Worm (Caenorhabditis elegans): ENCODE data around the gene F41H8.1.

F41H8.1 gene

ce11 chrV:804485-804884 lies 29.0 kb upstream of the F41H8.1 start, which contains the start of gene nhr-270:
nhr-270 (minus strand) TSS chrV:804741.
- TF ChIP-seq lin-14 (GFP tag; optimal IDR thresholded peaks at IDR 0.05) (peak; percentile 32), nhr-85 (tag) (peak; percentile 41), mdl-1 (tag; optimal IDR thresholded peaks at IDR 0.05) (no peak), lin-15B (tag; optimal IDR thresholded peaks at IDR 0.05) (no peak), lin-13 (GFP tag; optimal IDR thresholded peaks at IDR 0.05) (no peak)

- TF ChIP-seq nhr-12 (tag; optimal IDR thresholded peaks at IDR 0.05) (no peak), fkh-4 (tag; optimal IDR thresholded peaks at IDR 0.05; ENCODE audit: borderline replicate concordance) (no peak), fkh-10 (GFP tag; optimal IDR thresholded peaks at IDR 0.05) (no peak), ceh-88 (GFP tag; IDR thresholded peaks at IDR 0.05) (no peak), aly-2 (tag; optimal IDR thresholded peaks at IDR 0.05) (no peak)
These were observed 25.2 kb upstream of the F41H8.1 start for ce11 chrV:808260-808659.

ce11 chrV:810281-810862 lies 23.1 kb upstream of the F41H8.1 start, which contains the start of gene R13D11.4:
R13D11.4 (plus strand) TSS chrV:810812.
- TF ChIP-seq fkh-10 (GFP tag; optimal IDR thresholded peaks at IDR 0.05) (peak; percentile 39), pqm-1 (tag; optimal IDR thresholded peaks at IDR 0.05) (no peak), ces-1 (GFP tag; optimal IDR thresholded peaks at IDR 0.05) (peak; percentile 12), dsc-1 (tag; optimal IDR thresholded peaks at IDR 0.05) (peak; percentile 46), swsn-7 (tag; optimal IDR thresholded peaks at IDR 0.05) (peak; percentile 16), efl-1 (optimal IDR thresholded peaks at IDR 0.05) (peak in 1 of 2 experiments; percentile 2), efl-1 (GFP tag; optimal IDR thresholded peaks at IDR 0.05 in 1 of 2) (peak in 1 of 2 experiments; percentile 84), nhr-20 (tag; optimal IDR thresholded peaks at IDR 0.05) (peak; percentile 32), ceh-82 (tag; optimal IDR thresholded peaks at IDR 0.05) (peak in 1 of 3 experiments; percentile 39), skn-1 (tag; optimal IDR thresholded peaks at IDR 0.05) (peak; percentile 8), ztf-4 (tag; optimal IDR thresholded peaks at IDR 0.05) (no peak), lin-15B (tag; optimal IDR thresholded peaks at IDR 0.05) (no peak), nhr-28 (tag; optimal IDR thresholded peaks at IDR 0.05) (no peak), snu-23 (GFP tag; optimal IDR thresholded peaks at IDR 0.05) (peak; percentile 28)

ce11 chrV:813101-813500 lies 20.4 kb upstream of the F41H8.1 start, which contains the start of gene R13D11.10:
R13D11.10 (minus strand) TSS chrV:813201.
- TF ChIP-seq efl-3 (GFP tag; optimal IDR thresholded peaks at IDR 0.05) (no peak), nhr-76 (tag; optimal IDR thresholded peaks at IDR 0.05) (no peak), ama-1 (optimal IDR thresholded peaks at IDR 0.05) (no peak), aly-2 (tag; optimal IDR thresholded peaks at IDR 0.05) (no peak), sptf-1 (tag; optimal IDR thresholded peaks at IDR 0.05) (no peak), xbp-1 (tag; optimal IDR thresholded peaks at IDR 0.05) (no peak), sox-4 (tag; optimal IDR thresholded peaks at IDR 0.05) (no peak), rnt-1 (tag; optimal IDR thresholded peaks at IDR 0.05) (no peak), fos-1 (tag; optimal IDR thresholded peaks at IDR 0.05) (no peak), elt-2 (tag; optimal IDR thresholded peaks at IDR 0.05) (no peak), ces-1 (GFP tag; optimal IDR thresholded peaks at IDR 0.05) (no peak), snpc-4 (tag; optimal IDR thresholded peaks at IDR 0.05) (no peak), fkh-10 (GFP tag; optimal IDR thresholded peaks at IDR 0.05) (no peak)

- TF ChIP-seq ama-1 (optimal IDR thresholded peaks at IDR 0.05), result no peak
These were observed 18.8 kb upstream of the F41H8.1 start, which contains the start of gene R13D11.3 for ce11 chrV:814716-815115. R13D11.3 (plus strand) TSS chrV:815016.

ce11 chrV:817182-817581 lies 16.3 kb upstream of the F41H8.1 start, which contains the start of gene R13D11.1:
R13D11.1 (plus strand) TSS chrV:817482.
- TF ChIP-seq xbp-1 (tag; optimal IDR thresholded peaks at IDR 0.05), result no peak
- no peak for TF ChIP-seq unc-86 (tag; optimal IDR thresholded peaks at IDR 0.05)
- no peak for TF ChIP-seq swsn-7 (tag; optimal IDR thresholded peaks at IDR 0.05)
- TF ChIP-seq mep-1 (tag; optimal IDR thresholded peaks at IDR 0.05), result no peak
- no peak for TF ChIP-seq ceh-63 (GFP tag; optimal IDR thresholded peaks at IDR 0.05)
- no peak for TF ChIP-seq Y116A8C.19 (tag; optimal IDR thresholded peaks at IDR 0.05; ENCODE audit: borderline replicate concordance)
- no peak for TF ChIP-seq ceh-82 (tag; optimal IDR thresholded peaks at IDR 0.05)
- TF ChIP-seq pag-3 (tag; optimal IDR thresholded peaks at IDR 0.05; ENCODE audit: borderline replicate concordance, insufficient read depth), result no peak
- no peak for TF ChIP-seq lin-13 (GFP tag; optimal IDR thresholded peaks at IDR 0.05)
- no peak for TF ChIP-seq dpl-1 (GFP tag; optimal IDR thresholded peaks at IDR 0.05)
- no peak for TF ChIP-seq dsc-1 (tag; optimal IDR thresholded peaks at IDR 0.05)
- no peak for TF ChIP-seq egl-27 (tag; optimal IDR thresholded peaks at IDR 0.05)

Measured in whole organism, L1 larva.